Fruit fly (Drosophila melanogaster) whole organism: ENCODE measurements around the gene CG10559.

Experiments
- CG8478 ChIP-seq: fragments of >200 bp; optimal IDR thresholded peaks from 2 replicates; lab custom pipeline; 2018; ENCODE audit warnings: inconsistent platforms
- pan ChIP-seq: fragments of >200 bp; optimal IDR thresholded peaks from 2 replicates; lab custom pipeline; 2017
- psq ChIP-seq: fragments of >200 bp; optimal IDR thresholded peaks from 2 replicates; lab custom pipeline; 2017
- usp ChIP-seq: fragments of >200 bp; optimal IDR thresholded peaks from 2 replicates; lab custom pipeline; 2017; ENCODE audit warnings: missing biosample characterization, missing genetic modification characterization, mixed read lengths

- TF ChIP-seq usp, result no peak
- no peak for TF ChIP-seq CG8478
- TF ChIP-seq psq (lab: Kevin White, UChicago), result no peak
- TF ChIP-seq pan (lab: Kevin White, UChicago), result no peak
Measured at dm6 chr3R:25318011-25318410, 2.1 kb upstream of the CG10559 start, which contains the start of gene CG10553.
